Comparison of ENCODE assay signal across 2 worm cellular contexts in genomic region chrV:1870515-1870940, ce11.
TF ChIP-seq lines count a peak whose summit lies in the region.

No protein-coding gene starts in this region.

TF ChIP-seq in whole organism, L4 larva, 104 proteins besides CTCF, POLR2A, EP300 and RAD21 (continued from another document):
- TF ChIP-seq aha-1 (tag; lab: Kevin White, UChicago): no peak
- TF ChIP-seq daf-16 (GFP tag; optimal IDR thresholded peaks at IDR 0.05; lab: Kevin White, UChicago): no peak
- no peak for TF ChIP-seq daf-16 (tag; optimal IDR thresholded peaks at IDR 0.05; lab: Kevin White, UChicago)
- no peak for TF ChIP-seq snpc-1.2 (GFP tag; IDR thresholded peaks at IDR 0.05; lab: Robert Waterston, UW)
- no peak for TF ChIP-seq cey-2 (tag; optimal IDR thresholded peaks at IDR 0.05; lab: Kevin White, UChicago; ENCODE audit: borderline replicate concordance, insufficient read depth)
- no peak for TF ChIP-seq R02D3.7 (tag; optimal IDR thresholded peaks at IDR 0.05; lab: Kevin White, UChicago)
- TF ChIP-seq nhr-42 (GFP tag; IDR thresholded peaks at IDR 0.05; lab: Robert Waterston, UW): no peak

TF ChIP-seq in whole organism, young adult, 124 proteins besides CTCF, POLR2A, EP300 and RAD21 (continued from another document):
- TF ChIP-seq aptf-3 (GFP tag; IDR thresholded peaks at IDR 0.05; lab: Robert Waterston, UW): 0 out of 2 replicates have a peak, but pooled peaks have one; percentile 54
- TF ChIP-seq dpl-1 (GFP tag; optimal IDR thresholded peaks at IDR 0.05; lab: Kevin White, UChicago): peak; percentile 27
- TF ChIP-seq Y53F4B.3 (GFP tag; IDR thresholded peaks at IDR 0.05; lab: Robert Waterston, UW): no peak
- TF ChIP-seq hrde-1 (tag; optimal IDR thresholded peaks at IDR 0.05; lab: Kevin White, UChicago; ENCODE audit: borderline replicate concordance): peak; percentile 11
- no peak; the same call in 1 of the 2 replicates for TF ChIP-seq Y56A3A.18 (GFP tag; IDR thresholded peaks at IDR 0.05; lab: Robert Waterston, UW)
- peak; percentile 12 for TF ChIP-seq hmg-1.2 (GFP tag; IDR thresholded peaks at IDR 0.05; lab: Robert Waterston, UW)
- peak; percentile 79 for TF ChIP-seq lsl-1 (GFP tag; optimal IDR thresholded peaks at IDR 0.05; lab: Kevin White, UChicago)
- TF ChIP-seq F57A8.1 (GFP tag; optimal IDR thresholded peaks at IDR 0.05; lab: Kevin White, UChicago): no peak
